Fruit fly (Drosophila melanogaster) whole organism, embryonic: ENCODE measurements around the gene Dif.

Experiments used
- CG10959 ChIP-seq: fragments of 200-800 bp; sonication (Bioruptor generic); IDR thresholded peaks from 2 replicates; pipeline ENCODE4 v1.3.6; 2022; ENCODE audit warnings: missing biosample characterization, missing genetic modification characterization
- CG11560 ChIP-seq: fragments of 200-800 bp; sonication (Bioruptor generic); IDR thresholded peaks from 3 replicates; pipeline ENCODE4 v1.3.6; 2022; ENCODE audit warnings: missing biosample characterization, missing genetic modification characterization
- CG14667 ChIP-seq: fragments of 200-800 bp; sonication (Bioruptor generic); IDR thresholded peaks from 2 replicates; pipeline ENCODE4 v1.3.6; 2022; ENCODE audit warnings: missing biosample characterization, missing genetic modification characterization
- CG15696 ChIP-seq: fragments of 200-800 bp; sonication (Bioruptor generic); optimal IDR thresholded peaks from 2 replicates; lab custom pipeline; 2019; ENCODE audit warnings: missing biosample characterization, mild to moderate bottlenecking, missing genetic modification characterization, moderate library complexity
- CG2129 ChIP-seq: fragments of 200-800 bp; sonication (Bioruptor generic); IDR thresholded peaks from 2 replicates; pipeline ENCODE4 v1.3.6; 2022; ENCODE audit warnings: missing biosample characterization, missing genetic modification characterization; ENCODE audit not compliant: partially characterized antibody
- CG3407 ChIP-seq: fragments of 200-800 bp; sonication (Bioruptor generic); optimal IDR thresholded peaks from 2 replicates; lab custom pipeline; 2018; ENCODE audit warnings: missing biosample characterization, mild to moderate bottlenecking, missing genetic modification characterization
- CG34224 ChIP-seq: fragments of 200-800 bp; sonication (Bioruptor generic); IDR thresholded peaks from 3 replicates; pipeline ENCODE4 v1.3.6; 2022; ENCODE audit warnings: missing biosample characterization, missing genetic modification characterization; ENCODE audit not compliant: partially characterized antibody
- CG43689 ChIP-seq: fragments of 200-800 bp; sonication (Bioruptor generic); IDR thresholded peaks from 2 replicates; pipeline ENCODE4 v1.3.6; 2022; ENCODE audit warnings: missing biosample characterization, missing genetic modification characterization
- CG7745 ChIP-seq: fragments of 200-800 bp; sonication (Bioruptor generic); optimal IDR thresholded peaks from 2 replicates; lab custom pipeline; 2018; ENCODE audit warnings: missing biosample characterization, mild to moderate bottlenecking, missing genetic modification characterization, moderate library complexity
- CG7987 ChIP-seq: fragments of 200-800 bp; sonication (Bioruptor generic); optimal IDR thresholded peaks from 2 replicates; lab custom pipeline; 2018; ENCODE audit warnings: missing biosample characterization, mild to moderate bottlenecking, missing genetic modification characterization, moderate library complexity
- CG8478 ChIP-seq: fragments of >200 bp; optimal IDR thresholded peaks from 2 replicates; lab custom pipeline; 2018
- CG9215 ChIP-seq: fragments of 200-800 bp; sonication (Bioruptor generic); IDR thresholded peaks from 2 replicates; pipeline ENCODE4 v1.3.6; 2022; ENCODE audit warnings: missing biosample characterization, missing genetic modification characterization
- CG9797 ChIP-seq: fragments of 200-800 bp; sonication (Bioruptor generic); optimal IDR thresholded peaks from 3 replicates; lab custom pipeline; 2018; ENCODE audit warnings: missing biosample characterization, mild to moderate bottlenecking, missing genetic modification characterization
- Dp ChIP-seq: fragments of 200-800 bp; sonication (Bioruptor generic); optimal IDR thresholded peaks from 2 replicates; lab custom pipeline; 2018; ENCODE audit warnings: missing biosample characterization, mild to moderate bottlenecking, missing genetic modification characterization, moderate library complexity
- Drgx ChIP-seq: fragments of 200-800 bp; sonication (Bioruptor generic); IDR thresholded peaks from 2 replicates; pipeline ENCODE4 v1.3.6; 2022; ENCODE audit warnings: missing biosample characterization, missing genetic modification characterization
- Hand ChIP-seq: fragments of 200-800 bp; sonication (Bioruptor generic); optimal IDR thresholded peaks from 2 replicates; lab custom pipeline; 2017; ENCODE audit warnings: mild to moderate bottlenecking, missing biosample characterization, missing genetic modification reagents, missing genetic modification characterization
- Meics ChIP-seq: fragments of 200-800 bp; sonication (Bioruptor generic); optimal IDR thresholded peaks from 2 replicates; lab custom pipeline; 2017; ENCODE audit warnings: missing biosample characterization, mild to moderate bottlenecking, missing genetic modification characterization
- NfI ChIP-seq: fragments of 200-800 bp; sonication (Bioruptor generic); optimal IDR thresholded peaks from 3 replicates; lab custom pipeline; 2018; ENCODE audit warnings: missing biosample characterization, mild to moderate bottlenecking, missing genetic modification characterization, moderate library complexity
- PHDP ChIP-seq: fragments of 200-800 bp; sonication (Bioruptor generic); optimal IDR thresholded peaks from 3 replicates; lab custom pipeline; 2018; ENCODE audit warnings: missing biosample characterization, mild to moderate bottlenecking, missing genetic modification characterization, moderate library complexity
- Rfx ChIP-seq: fragments of 200-800 bp; sonication (Bioruptor generic); IDR thresholded peaks from 2 replicates; pipeline ENCODE4 v1.3.6; 2022; ENCODE audit warnings: missing biosample characterization, missing genetic modification characterization
- Stat92E ChIP-seq, 3 experiments: fragments of >200 bp in 2 of 3; fragments of 200-800 bp in 1 of 3; sonication (Bioruptor generic) in 1 of 3; optimal IDR thresholded peaks; 2 replicates each; lab custom pipeline; 2017 to 2019; ENCODE audit warnings: missing biosample characterization in 3 of 3, missing genetic modification characterization in 3 of 3, mild to moderate bottlenecking in 1 of 3, moderate library complexity in 1 of 3
- ase ChIP-seq: fragments of 200-800 bp; sonication (Bioruptor generic); IDR thresholded peaks from 3 replicates; pipeline ENCODE4 v1.3.6; 2022; ENCODE audit warnings: missing biosample characterization, missing genetic modification characterization
- cas ChIP-seq: fragments of 200-800 bp; sonication (Bioruptor generic); IDR thresholded peaks from 2 replicates; pipeline ENCODE4 v1.3.6; 2022; ENCODE audit warnings: missing biosample characterization, missing genetic modification characterization
- cato ChIP-seq: fragments of 200-800 bp; sonication (Bioruptor generic); optimal IDR thresholded peaks from 2 replicates; lab custom pipeline; 2016; ENCODE audit warnings: missing biosample characterization, missing genetic modification characterization, borderline replicate concordance
- chn ChIP-seq: fragments of 200-800 bp; sonication (Bioruptor generic); optimal IDR thresholded peaks from 2 replicates; lab custom pipeline; 2016; ENCODE audit warnings: missing biosample characterization, missing genetic modification characterization
- crc ChIP-seq: fragments of 200-800 bp; sonication (Bioruptor generic); optimal IDR thresholded peaks from 2 replicates; lab custom pipeline; 2016; ENCODE audit warnings: missing biosample characterization, missing genetic modification characterization
- crol ChIP-seq: fragments of 200-800 bp; sonication (Bioruptor generic); IDR thresholded peaks from 2 replicates; pipeline ENCODE4 v1.3.6; 2022; ENCODE audit warnings: missing biosample characterization, missing genetic modification characterization
- crp ChIP-seq, 2 experiments: fragments of 200-800 bp; sonication (Bioruptor generic); optimal IDR thresholded peaks; 2 replicates in 1 of 2; 3 replicates in 1 of 2; lab custom pipeline; 2017; ENCODE audit warnings: missing biosample characterization in 2 of 2, missing genetic modification characterization in 2 of 2, mild to moderate bottlenecking in 1 of 2, moderate library complexity in 1 of 2
- dm ChIP-seq: fragments of 200-800 bp; sonication (Bioruptor generic); optimal IDR thresholded peaks from 3 replicates; lab custom pipeline; 2016; ENCODE audit warnings: missing biosample characterization, missing genetic modification characterization
- gcm2 ChIP-seq: fragments of 200-800 bp; sonication (Bioruptor generic); optimal IDR thresholded peaks from 2 replicates; lab custom pipeline; 2016; ENCODE audit warnings: missing biosample characterization, missing genetic modification characterization
- gro ChIP-seq: fragments of 200-800 bp; sonication (Bioruptor generic); optimal IDR thresholded peaks from 2 replicates; lab custom pipeline; 2016; ENCODE audit warnings: missing biosample characterization, missing genetic modification characterization
- hth ChIP-seq: fragments of >200 bp; optimal IDR thresholded peaks from 2 replicates; lab custom pipeline; 2017; ENCODE audit warnings: inconsistent platforms
- insv ChIP-seq, 2 experiments: fragments of 200-800 bp; sonication (Bioruptor generic); optimal IDR thresholded peaks; 3 replicates each; lab custom pipeline; 2016 to 2018; ENCODE audit warnings: missing biosample characterization in 2 of 2, missing genetic modification characterization in 2 of 2
- inv ChIP-seq: fragments of 200-800 bp; sonication (Bioruptor generic); IDR thresholded peaks from 2 replicates; pipeline ENCODE4 v1.3.6; 2022; ENCODE audit warnings: missing biosample characterization, missing genetic modification characterization; ENCODE audit not compliant: partially characterized antibody
- klu ChIP-seq: fragments of 200-800 bp; sonication (Bioruptor generic); IDR thresholded peaks from 2 replicates; pipeline ENCODE4 v1.3.6; 2022; ENCODE audit warnings: missing biosample characterization, missing genetic modification characterization
- maf-S ChIP-seq: fragments of 200-800 bp; sonication (Bioruptor generic); optimal IDR thresholded peaks from 2 replicates; lab custom pipeline; 2016; ENCODE audit warnings: missing biosample characterization, missing genetic modification characterization
- mld ChIP-seq: fragments of 200-800 bp; sonication (Bioruptor generic); IDR thresholded peaks from 3 replicates; pipeline ENCODE4 v1.3.6; 2022; ENCODE audit warnings: missing biosample characterization, missing genetic modification characterization; ENCODE audit not compliant: partially characterized antibody
- onecut ChIP-seq: fragments of 200-800 bp; sonication (Bioruptor generic); IDR thresholded peaks from 2 replicates; pipeline ENCODE4 v1.3.6; 2022; ENCODE audit warnings: missing biosample characterization, missing genetic modification characterization
- org-1 ChIP-seq: fragments of 200-800 bp; sonication (Bioruptor generic); optimal IDR thresholded peaks from 2 replicates; lab custom pipeline; 2017; ENCODE audit warnings: missing biosample characterization, missing genetic modification characterization
- prd ChIP-seq, 3 experiments: fragments of >200 bp in 2 of 3; fragments of 200-800 bp in 1 of 3; sonication (Bioruptor generic) in 1 of 3; optimal IDR thresholded peaks in 2 of 3; IDR thresholded peaks in 1 of 3; 2 replicates in 2 of 3; 3 replicates in 1 of 3; pipeline versions ENCODE4 v1.3.6 to Lab custom; 2017 to 2022; ENCODE audit warnings: missing biosample characterization in 1 of 3, missing genetic modification characterization in 1 of 3
- pum ChIP-seq: fragments of 200-800 bp; sonication (Bioruptor generic); optimal IDR thresholded peaks from 2 replicates; lab custom pipeline; 2016; ENCODE audit warnings: missing biosample characterization, missing genetic modification characterization
- ro ChIP-seq: fragments of 200-800 bp; sonication (Bioruptor generic); IDR thresholded peaks from 2 replicates; pipeline ENCODE4 v1.3.6; 2022; ENCODE audit warnings: missing biosample characterization, missing genetic modification characterization
- schlank ChIP-seq: fragments of 200-800 bp; sonication (Bioruptor generic); optimal IDR thresholded peaks from 2 replicates; lab custom pipeline; 2018; ENCODE audit warnings: missing biosample characterization, mild to moderate bottlenecking, missing genetic modification characterization
- shn ChIP-seq: fragments of 200-800 bp; sonication (Bioruptor generic); optimal IDR thresholded peaks from 3 replicates; lab custom pipeline; 2016; ENCODE audit warnings: missing biosample characterization, missing genetic modification characterization
- tio ChIP-seq: fragments of 200-800 bp; sonication (Bioruptor generic); optimal IDR thresholded peaks from 2 replicates; lab custom pipeline; 2017; ENCODE audit warnings: missing biosample characterization, missing genetic modification characterization, inconsistent platforms
- toy ChIP-seq: fragments of 200-800 bp; sonication (Bioruptor generic); IDR thresholded peaks from 2 replicates; pipeline ENCODE4 v1.3.6; 2022; ENCODE audit warnings: missing biosample characterization, missing genetic modification characterization
- vnd ChIP-seq: fragments of 200-800 bp; sonication (Bioruptor generic); IDR thresholded peaks from 3 replicates; pipeline ENCODE4 v1.3.6; 2022; ENCODE audit warnings: missing biosample characterization, missing genetic modification characterization; ENCODE audit not compliant: partially characterized antibody
- zen2 ChIP-seq: fragments of 200-800 bp; sonication (Bioruptor generic); IDR thresholded peaks from 3 replicates; pipeline ENCODE4 v1.3.6; 2022; ENCODE audit warnings: missing biosample characterization, missing genetic modification characterization; ENCODE audit not compliant: partially characterized antibody

Dif gene

dm6 chr2L:17429788-17430587 lies 3.0 kb downstream of the Dif start (continued):
- TF ChIP-seq vnd (GFP tag; lab: Robert Waterston, UW) (no peak), cato (peak; percentile 85), gcm2 (GFP tag; lab: Kevin White, UChicago) (no peak), crp (GFP tag; optimal IDR thresholded peaks at IDR 0.05; lab: Kevin White, UChicago) (peak in 1 of 2 experiments; percentile 44), prd (optimal IDR thresholded peaks at IDR 0.05; lab: Kevin White, UChicago) (no peak), prd (GFP tag; IDR thresholded peaks at IDR 0.05; lab: Robert Waterston, UW) (peak; percentile 92), klu (peak; percentile 55), mld (GFP tag; lab: Robert Waterston, UW) (no peak), inv (GFP tag; lab: Robert Waterston, UW) (no peak), schlank (tag; lab: Kevin White, UChicago) (no peak), CG34224 (GFP tag; lab: Robert Waterston, UW) (no peak), toy (GFP tag; lab: Robert Waterston, UW) (peak; percentile 70), crc (GFP tag; lab: Kevin White, UChicago) (peak; percentile 9), CG43689 (peak; percentile 87), pum (GFP tag; lab: Kevin White, UChicago) (peak; percentile 52), ro (GFP tag; lab: Robert Waterston, UW) (peak; percentile 48), NfI (GFP tag; lab: Kevin White, UChicago) (peak; percentile 94), CG8478 (lab: Kevin White, UChicago) (no peak), org-1 (peak; percentile 96), CG7987 (GFP tag; lab: Kevin White, UChicago) (peak; percentile 85), Meics (GFP tag; lab: Kevin White, UChicago) (peak; percentile 96), CG14667 (GFP tag; lab: Robert Waterston, UW) (peak; percentile 90), Rfx (GFP tag; lab: Robert Waterston, UW) (peak; percentile 58; the same call in 1 of the 2 replicates), hth (no peak), onecut (GFP tag; lab: Robert Waterston, UW) (peak; percentile 63), crol (GFP tag; lab: Robert Waterston, UW) (peak; percentile 97), maf-S (peak; percentile 25), dm (GFP tag; lab: Kevin White, UChicago) (no peak), CG2129 (no peak), gro (GFP tag; lab: Kevin White, UChicago) (no peak), cas (GFP tag; lab: Robert Waterston, UW) (peak; percentile 57; the same call in 1 of the 2 replicates), Hand (GFP tag; lab: Kevin White, UChicago) (peak; percentile 88), CG11560 (tag; lab: Robert Waterston, UW) (peak; percentile 78; the same call in 2 of the 3 replicates), insv (GFP tag; optimal IDR thresholded peaks at IDR 0.05; lab: Kevin White, UChicago) (peak in 1 of 2 experiments; percentile 3), CG9797 (GFP tag; lab: Kevin White, UChicago) (no peak), CG15696 (tag; lab: Kevin White, UChicago) (peak; percentile 74), zen2 (GFP tag; lab: Robert Waterston, UW) (no peak), ase (GFP tag; lab: Robert Waterston, UW) (peak; percentile 93), Drgx (GFP tag; lab: Robert Waterston, UW) (peak; percentile 81), CG10959 (GFP tag; lab: Robert Waterston, UW) (peak; percentile 59; the same call in 1 of the 2 replicates), CG7745 (tag; lab: Kevin White, UChicago) (no peak), chn (GFP tag; lab: Kevin White, UChicago) (peak; percentile 27), Stat92E (GFP tag; optimal IDR thresholded peaks at IDR 0.05; lab: Kevin White, UChicago) (no peak), CG3407 (GFP tag; lab: Kevin White, UChicago) (peak; percentile 92), tio (peak; percentile 93), Dp (GFP tag; lab: Kevin White, UChicago) (no peak), CG9215 (peak; percentile 84), PHDP (tag; lab: Kevin White, UChicago) (peak; percentile 98), shn (peak; percentile 27)
